Fruit fly (Drosophila melanogaster) whole organism, embryonic: ENCODE data around the gene mad2.

Source experiments
- BEAF-32 ChIP-seq: fragments of 200-800 bp; sonication (Bioruptor generic); optimal IDR thresholded peaks from 3 replicates; lab custom pipeline; 2017; ENCODE audit warnings: missing biosample characterization, missing genetic modification characterization, mild to moderate bottlenecking, moderate library complexity, missing genetic modification reagents
- CG10267 ChIP-seq: fragments of 200-800 bp; sonication (Bioruptor generic); optimal IDR thresholded peaks from 2 replicates; lab custom pipeline; 2018; ENCODE audit warnings: missing biosample characterization, mild to moderate bottlenecking, missing genetic modification characterization, moderate library complexity
- CG11247 ChIP-seq: fragments of 200-800 bp; sonication (Bioruptor generic); IDR thresholded peaks from 2 replicates; pipeline ENCODE4 v1.3.6; 2022; ENCODE audit warnings: missing biosample characterization, missing genetic modification characterization
- CG11504 ChIP-seq: fragments of 200-800 bp; sonication (Bioruptor generic); optimal IDR thresholded peaks from 3 replicates; lab custom pipeline; 2019; ENCODE audit warnings: missing biosample characterization, mild to moderate bottlenecking, missing genetic modification characterization, moderate library complexity
- CG11560 ChIP-seq: fragments of 200-800 bp; sonication (Bioruptor generic); IDR thresholded peaks from 3 replicates; pipeline ENCODE4 v1.3.6; 2022; ENCODE audit warnings: missing biosample characterization, missing genetic modification characterization
- CG15601 ChIP-seq: fragments of 200-800 bp; sonication (Bioruptor generic); optimal IDR thresholded peaks from 3 replicates; lab custom pipeline; 2019; ENCODE audit warnings: missing biosample characterization, mild to moderate bottlenecking, missing genetic modification characterization, moderate library complexity
- CG1603 ChIP-seq: fragments of 200-800 bp; sonication (Bioruptor generic); optimal IDR thresholded peaks from 2 replicates; lab custom pipeline; 2019; ENCODE audit warnings: missing biosample characterization, mild to moderate bottlenecking, missing genetic modification characterization, moderate library complexity
- CG32772 ChIP-seq: fragments of 200-800 bp; sonication (Bioruptor generic); IDR thresholded peaks from 2 replicates; pipeline ENCODE4 v1.3.6; 2022; ENCODE audit warnings: missing biosample characterization, missing genetic modification characterization
- CG3847 ChIP-seq: fragments of 200-800 bp; sonication (Bioruptor generic); IDR thresholded peaks from 2 replicates; pipeline ENCODE4 v1.3.6; 2022; ENCODE audit warnings: missing biosample characterization, missing genetic modification characterization
- CG4282 ChIP-seq: fragments of 200-800 bp; sonication (Bioruptor generic); optimal IDR thresholded peaks from 2 replicates; lab custom pipeline; 2016; ENCODE audit warnings: missing biosample characterization, missing genetic modification characterization
- CG6654 ChIP-seq: fragments of 200-800 bp; sonication (Bioruptor generic); optimal IDR thresholded peaks from 2 replicates; lab custom pipeline; 2017; ENCODE audit warnings: missing biosample characterization, mild to moderate bottlenecking, missing genetic modification characterization
- CG6683 ChIP-seq: fragments of 200-800 bp; sonication (Bioruptor generic); optimal IDR thresholded peaks from 2 replicates; lab custom pipeline; 2017; ENCODE audit warnings: missing biosample characterization, mild to moderate bottlenecking, missing genetic modification characterization, missing genetic modification reagents
- CG6791 ChIP-seq: fragments of 200-800 bp; sonication (Bioruptor generic); IDR thresholded peaks from 3 replicates; pipeline ENCODE4 v1.3.6; 2022; ENCODE audit warnings: missing biosample characterization, missing genetic modification characterization; ENCODE audit not compliant: partially characterized antibody
- CG8478 ChIP-seq: fragments of >200 bp; optimal IDR thresholded peaks from 2 replicates; lab custom pipeline; 2018
- Camta ChIP-seq: fragments of 200-800 bp; sonication (Bioruptor generic); optimal IDR thresholded peaks from 2 replicates; lab custom pipeline; 2016; ENCODE audit warnings: missing biosample characterization, missing genetic modification characterization
- CrebB ChIP-seq: fragments of 200-800 bp; sonication (Bioruptor generic); optimal IDR thresholded peaks from 3 replicates; lab custom pipeline; 2018; ENCODE audit warnings: missing biosample characterization, mild to moderate bottlenecking, missing genetic modification characterization
- Dll ChIP-seq: fragments of 200-800 bp; sonication (Bioruptor generic); IDR thresholded peaks from 4 replicates; pipeline ENCODE4 v1.3.6; 2022; ENCODE audit warnings: missing biosample characterization, missing genetic modification characterization; ENCODE audit not compliant: partially characterized antibody
- Dref ChIP-seq: fragments of 200-800 bp; sonication (Bioruptor generic); IDR thresholded peaks from 2 replicates; pipeline ENCODE4 v1.3.6; 2022; ENCODE audit warnings: missing biosample characterization, missing genetic modification characterization
- Eip74EF ChIP-seq, 2 experiments: fragments of 200-800 bp in 1 of 2; fragments of >200 bp in 1 of 2; sonication (Bioruptor generic) in 1 of 2; optimal IDR thresholded peaks; 2 replicates each; lab custom pipeline; 2017 to 2019; ENCODE audit warnings: missing biosample characterization in 2 of 2, missing genetic modification characterization in 2 of 2, mild to moderate bottlenecking in 1 of 2, moderate library complexity in 1 of 2
- Ets97D ChIP-seq: fragments of 200-800 bp; sonication (Bioruptor generic); optimal IDR thresholded peaks from 3 replicates; lab custom pipeline; 2016; ENCODE audit warnings: missing biosample characterization, missing genetic modification characterization
- Gsc ChIP-seq: fragments of 200-800 bp; sonication (Bioruptor generic); IDR thresholded peaks from 2 replicates; pipeline ENCODE4 v1.3.6; 2022; ENCODE audit warnings: missing biosample characterization, missing genetic modification characterization
- HHEX ChIP-seq: fragments of 200-800 bp; sonication (Bioruptor generic); optimal IDR thresholded peaks from 3 replicates; lab custom pipeline; 2017; ENCODE audit warnings: missing biosample characterization, mild to moderate bottlenecking, missing genetic modification characterization, missing genetic modification reagents
- Hr3 ChIP-seq: fragments of 200-800 bp; sonication (Bioruptor generic); optimal IDR thresholded peaks from 3 replicates; lab custom pipeline; 2016; ENCODE audit warnings: missing biosample characterization, missing genetic modification characterization
- MTF-1 ChIP-seq: fragments of 200-800 bp; sonication (Bioruptor generic); optimal IDR thresholded peaks from 2 replicates; lab custom pipeline; 2018; ENCODE audit warnings: missing biosample characterization, mild to moderate bottlenecking, missing genetic modification characterization, borderline replicate concordance
- Meics ChIP-seq: fragments of 200-800 bp; sonication (Bioruptor generic); optimal IDR thresholded peaks from 2 replicates; lab custom pipeline; 2017; ENCODE audit warnings: missing biosample characterization, mild to moderate bottlenecking, missing genetic modification characterization
- Nf-YA ChIP-seq: fragments of 200-800 bp; sonication (Bioruptor generic); IDR thresholded peaks from 2 replicates; pipeline ENCODE4 v1.3.6; 2022; ENCODE audit warnings: missing biosample characterization, missing genetic modification characterization
- Opbp ChIP-seq: fragments of 200-800 bp; sonication (Bioruptor generic); IDR thresholded peaks from 3 replicates; pipeline ENCODE4 v1.3.6; 2022; ENCODE audit warnings: missing biosample characterization, missing genetic modification characterization; ENCODE audit not compliant: partially characterized antibody
- Sin3A ChIP-seq: fragments of >200 bp; optimal IDR thresholded peaks from 2 replicates; lab custom pipeline; 2018
- Sry-δ ChIP-seq: fragments of 200-800 bp; sonication (Bioruptor generic); optimal IDR thresholded peaks from 2 replicates; lab custom pipeline; 2016; ENCODE audit warnings: missing biosample characterization, missing genetic modification characterization
- Vsx1 ChIP-seq: fragments of 200-800 bp; sonication (Bioruptor generic); optimal IDR thresholded peaks from 2 replicates; lab custom pipeline; 2017; ENCODE audit warnings: missing biosample characterization, mild to moderate bottlenecking, missing genetic modification characterization, missing genetic modification reagents
- bcd ChIP-seq: fragments of 200-800 bp; sonication (Bioruptor generic); optimal IDR thresholded peaks from 2 replicates; lab custom pipeline; 2017; ENCODE audit warnings: missing biosample characterization, mild to moderate bottlenecking, missing genetic modification characterization
- btn ChIP-seq: fragments of 200-800 bp; sonication (Bioruptor generic); optimal IDR thresholded peaks from 2 replicates; lab custom pipeline; 2016; ENCODE audit warnings: missing biosample characterization, missing genetic modification characterization
- chn ChIP-seq: fragments of 200-800 bp; sonication (Bioruptor generic); optimal IDR thresholded peaks from 2 replicates; lab custom pipeline; 2016; ENCODE audit warnings: missing biosample characterization, missing genetic modification characterization
- ci ChIP-seq: fragments of 200-800 bp; sonication (Bioruptor generic); IDR thresholded peaks from 3 replicates; pipeline ENCODE4 v1.3.6; 2022; ENCODE audit warnings: missing biosample characterization, missing genetic modification characterization
- gcm ChIP-seq: fragments of 200-800 bp; sonication (Bioruptor generic); optimal IDR thresholded peaks from 2 replicates; lab custom pipeline; 2019; ENCODE audit warnings: missing biosample characterization, mild to moderate bottlenecking, missing genetic modification characterization, moderate library complexity
- hbn ChIP-seq: fragments of 200-800 bp; sonication (Bioruptor generic); IDR thresholded peaks from 2 replicates; pipeline ENCODE4 v1.3.6; 2022; ENCODE audit warnings: missing biosample characterization, missing genetic modification characterization; ENCODE audit not compliant: partially characterized antibody
- lab ChIP-seq: fragments of 200-800 bp; sonication (Bioruptor generic); optimal IDR thresholded peaks from 3 replicates; lab custom pipeline; 2017; ENCODE audit warnings: missing biosample characterization, missing genetic modification characterization, mild to moderate bottlenecking, moderate library complexity, missing genetic modification reagents
- mirr ChIP-seq: fragments of 200-800 bp; sonication (Bioruptor generic); optimal IDR thresholded peaks from 3 replicates; lab custom pipeline; 2018; ENCODE audit warnings: missing biosample characterization, mild to moderate bottlenecking, missing genetic modification characterization
- mld ChIP-seq: fragments of 200-800 bp; sonication (Bioruptor generic); IDR thresholded peaks from 3 replicates; pipeline ENCODE4 v1.3.6; 2022; ENCODE audit warnings: missing biosample characterization, missing genetic modification characterization; ENCODE audit not compliant: partially characterized antibody
- nerfin-1 ChIP-seq: fragments of 200-800 bp; sonication (Bioruptor generic); optimal IDR thresholded peaks from 3 replicates; lab custom pipeline; 2019; ENCODE audit warnings: missing biosample characterization, mild to moderate bottlenecking, missing genetic modification characterization, moderate library complexity
- nom ChIP-seq: fragments of 200-800 bp; sonication (Bioruptor generic); optimal IDR thresholded peaks from 2 replicates; lab custom pipeline; 2017; ENCODE audit warnings: missing biosample characterization, missing genetic modification characterization, mild to moderate bottlenecking, moderate library complexity, missing genetic modification reagents
- phol ChIP-seq: fragments of 200-800 bp; sonication (Bioruptor generic); optimal IDR thresholded peaks from 3 replicates; lab custom pipeline; 2018; ENCODE audit warnings: missing biosample characterization, mild to moderate bottlenecking, missing genetic modification characterization, moderate library complexity
- sd ChIP-seq: fragments of 200-800 bp; sonication (Bioruptor generic); optimal IDR thresholded peaks from 3 replicates; lab custom pipeline; 2018; ENCODE audit warnings: missing biosample characterization, mild to moderate bottlenecking, missing genetic modification characterization, moderate library complexity
- sna ChIP-seq: fragments of 200-800 bp; sonication (Bioruptor generic); IDR thresholded peaks from 2 replicates; pipeline ENCODE4 v1.3.6; 2022; ENCODE audit warnings: missing biosample characterization, missing genetic modification characterization; ENCODE audit not compliant: partially characterized antibody
- sr ChIP-seq: fragments of 200-800 bp; sonication (Bioruptor generic); IDR thresholded peaks from 3 replicates; pipeline ENCODE4 v1.3.6; 2022; ENCODE audit warnings: missing biosample characterization, missing genetic modification characterization
- stwl ChIP-seq: fragments of 200-800 bp; sonication (Bioruptor generic); optimal IDR thresholded peaks from 3 replicates; lab custom pipeline; 2018; ENCODE audit warnings: missing biosample characterization, mild to moderate bottlenecking, missing genetic modification characterization, moderate library complexity
- zen2 ChIP-seq: fragments of 200-800 bp; sonication (Bioruptor generic); IDR thresholded peaks from 3 replicates; pipeline ENCODE4 v1.3.6; 2022; ENCODE audit warnings: missing biosample characterization, missing genetic modification characterization; ENCODE audit not compliant: partially characterized antibody

mad2 gene

DNA sequence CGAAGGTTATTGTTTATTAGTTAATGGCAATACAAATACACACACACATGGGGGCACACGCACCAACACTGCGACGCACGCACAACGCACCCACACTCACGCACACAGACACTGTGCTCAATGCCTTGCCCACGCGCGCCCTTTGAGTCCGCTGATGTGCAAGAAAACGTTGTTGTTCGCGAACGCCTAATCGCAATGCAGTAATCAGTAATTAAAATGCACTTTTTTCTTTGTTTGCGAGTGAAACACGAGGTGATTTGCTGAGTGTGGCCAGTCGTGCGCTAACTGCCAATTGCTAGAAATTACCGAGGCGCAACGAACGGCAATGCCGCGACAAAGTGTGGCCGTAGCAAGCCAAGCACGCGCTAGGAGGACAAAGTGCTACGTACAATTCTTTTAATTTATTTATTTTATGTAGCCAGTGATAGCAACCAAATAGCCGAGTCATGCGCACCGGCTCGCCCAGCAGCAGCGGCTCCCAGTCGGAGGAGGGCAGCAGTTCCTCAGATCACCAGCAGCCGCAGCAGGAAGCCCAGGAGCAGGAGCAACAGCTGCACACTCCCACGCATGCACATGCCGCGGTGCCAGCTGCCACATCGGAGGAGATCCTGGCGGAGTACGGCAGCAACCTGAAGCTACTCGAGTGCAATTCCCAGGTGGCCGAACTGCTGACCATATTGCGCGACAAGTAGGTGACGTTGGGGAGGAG lies 2.1 kb downstream of the mad2 start, which contains the start of the genes S6k and kri (continued):
- TF ChIP-seq CG6683, result no peak
- TF ChIP-seq CG11247 (GFP tag; lab: Robert Waterston, UW), result no peak
- TF ChIP-seq CG1603 (tag; lab: Kevin White, UChicago), result peak; percentile 82
- peak; percentile 12 for TF ChIP-seq Camta
- peak; percentile 13; the same call in 1 of the 3 replicates for TF ChIP-seq sr (GFP tag; lab: Robert Waterston, UW)
- TF ChIP-seq Gsc, result no peak
- TF ChIP-seq MTF-1, result peak; percentile 66
- peak; percentile 30 for TF ChIP-seq CG11504 (tag; lab: Kevin White, UChicago)
- TF ChIP-seq CG6791 (GFP tag; lab: Robert Waterston, UW), result peak; percentile 49; the same call in 1 of the 3 replicates
- TF ChIP-seq phol, result peak; percentile 37
- TF ChIP-seq Nf-YA (GFP tag; lab: Robert Waterston, UW), result 0 out of 2 replicates have a peak, but pooled peaks have one; percentile 9
- TF ChIP-seq hbn (GFP tag; lab: Robert Waterston, UW), result peak; percentile 12; the same call in 1 of the 2 replicates
- TF ChIP-seq ci (GFP tag; lab: Robert Waterston, UW), result peak; percentile 56
- TF ChIP-seq Dref (GFP tag; lab: Robert Waterston, UW), result peak; percentile 45
- peak; percentile 9 for TF ChIP-seq CG4282 (GFP tag; lab: Kevin White, UChicago)
- TF ChIP-seq Dll (GFP tag; lab: Robert Waterston, UW), result peak; percentile 45; the same call in 1 of the 4 replicates
- peak; percentile 42 for TF ChIP-seq Vsx1
- TF ChIP-seq Sry-δ (GFP tag; lab: Kevin White, UChicago), result peak; percentile 36
- peak; percentile 10 for TF ChIP-seq nerfin-1 (tag; lab: Kevin White, UChicago)
- TF ChIP-seq CG3847 (GFP tag; lab: Robert Waterston, UW), result peak; percentile 75; the same call in 1 of the 2 replicates
- peak; percentile 47 for TF ChIP-seq CG10267 (tag; lab: Kevin White, UChicago)
- TF ChIP-seq CG8478 (lab: Kevin White, UChicago), result peak; percentile 62
- TF ChIP-seq CrebB (tag; lab: Kevin White, UChicago), result peak; percentile 62
- peak; percentile 69 for TF ChIP-seq nom
- TF ChIP-seq mld, result 0 out of 3 replicates have a peak, but pooled peaks have one; percentile 33
- TF ChIP-seq CG15601 (tag; lab: Kevin White, UChicago), result peak; percentile 2
- TF ChIP-seq sna, result no peak
- TF ChIP-seq Sin3A, result peak; percentile 66
- TF ChIP-seq stwl (tag; lab: Kevin White, UChicago), result peak; percentile 64
- TF ChIP-seq chn (GFP tag; lab: Kevin White, UChicago), result peak; percentile 26
- TF ChIP-seq sd (tag; lab: Kevin White, UChicago), result peak; percentile 33
- no peak for TF ChIP-seq Hr3
- no peak for TF ChIP-seq zen2
- TF ChIP-seq HHEX (GFP tag; lab: Kevin White, UChicago), result peak; percentile 5
- no peak for TF ChIP-seq CG32772
- 0 out of 3 replicates have a peak, but pooled peaks have one; percentile 14 for TF ChIP-seq CG11560 (tag; lab: Robert Waterston, UW)
- peak; percentile 12 for TF ChIP-seq gcm
- TF ChIP-seq Ets97D, result peak; percentile 57
- TF ChIP-seq Eip74EF (GFP tag; optimal IDR thresholded peaks at IDR 0.05; lab: Kevin White, UChicago), result peak in 1 of 2 experiments; percentile 40
- peak; percentile 48 for TF ChIP-seq lab (GFP tag; lab: Kevin White, UChicago)
- TF ChIP-seq bcd, result peak; percentile 19
- TF ChIP-seq Meics, result peak; percentile 32
- peak; percentile 35 for TF ChIP-seq mirr (GFP tag; lab: Kevin White, UChicago)
- no peak for TF ChIP-seq btn (GFP tag; lab: Kevin White, UChicago)
- peak; percentile 54 for TF ChIP-seq BEAF-32 (GFP tag; lab: Kevin White, UChicago)
- TF ChIP-seq CG6654 (GFP tag; lab: Kevin White, UChicago), result no peak
- peak; percentile 66; the same call in 2 of the 3 replicates for TF ChIP-seq Opbp (GFP tag; lab: Robert Waterston, UW)
